Worm (Caenorhabditis elegans) whole organism, late embryonic: ENCODE measurements around the gene B0554.2.

Experiments
- F13H6.1 ChIP-seq: sonication (generic microtip); optimal IDR thresholded peaks from 2 replicates; lab custom pipeline; 2016; ENCODE audit warnings: missing genetic modification characterization, missing compliant biosample characterization
- ceh-34 ChIP-seq: sonication (generic microtip); optimal IDR thresholded peaks from 2 replicates; lab custom pipeline; 2016; ENCODE audit warnings: mild to moderate bottlenecking, missing genetic modification characterization, missing compliant biosample characterization
- dve-1 ChIP-seq: sonication (generic microtip); optimal IDR thresholded peaks from 2 replicates; lab custom pipeline; 2017; ENCODE audit warnings: antibody characterized with exemption, mild to moderate bottlenecking, missing genetic modification characterization, missing compliant biosample characterization
- elt-2 ChIP-seq: sonication (generic microtip); optimal IDR thresholded peaks from 2 replicates; lab custom pipeline; 2016; ENCODE audit warnings: missing genetic modification reagents, missing genetic modification characterization, missing compliant biosample characterization
- gmeb-2 ChIP-seq: sonication (generic microtip); optimal IDR thresholded peaks from 2 replicates; lab custom pipeline; 2016; ENCODE audit warnings: missing genetic modification characterization, inconsistent platforms, missing compliant biosample characterization
- hlh-30 ChIP-seq: sonication (generic microtip); optimal IDR thresholded peaks from 2 replicates; lab custom pipeline; 2017; ENCODE audit warnings: antibody characterized with exemption, missing genetic modification characterization, missing compliant biosample characterization; ENCODE audit not compliant: insufficient read depth
- mec-3 ChIP-seq: sonication (generic microtip); optimal IDR thresholded peaks from 2 replicates; lab custom pipeline; 2016; ENCODE audit warnings: borderline replicate concordance, missing genetic modification characterization, missing compliant biosample characterization
- nfya-1 ChIP-seq: sonication (generic microtip); optimal IDR thresholded peaks from 2 replicates; lab custom pipeline; 2017; ENCODE audit warnings: missing genetic modification characterization, mild to moderate bottlenecking, missing compliant biosample characterization, antibody characterized with exemption, moderate library complexity
- odd-2 ChIP-seq: sonication (generic microtip); optimal IDR thresholded peaks from 2 replicates; lab custom pipeline; 2017; ENCODE audit warnings: antibody characterized with exemption, mild to moderate bottlenecking, missing genetic modification characterization, missing compliant biosample characterization
- pha-4 ChIP-seq: fragments of 150-350 bp; optimal IDR thresholded peaks from 2 replicates; lab custom pipeline; 2018; ENCODE audit warnings: missing biosample characterization, missing genetic modification reagents, missing genetic modification characterization
- pros-1 ChIP-seq: fragments of 150-350 bp; optimal IDR thresholded peaks from 2 replicates; lab custom pipeline; 2014; ENCODE audit warnings: missing biosample characterization, missing genetic modification reagents, missing genetic modification characterization
- unc-42 ChIP-seq: sonication (generic microtip); optimal IDR thresholded peaks from 2 replicates; lab custom pipeline; 2016; ENCODE audit warnings: missing genotype, missing genetic modification characterization, missing compliant biosample characterization

DNA sequence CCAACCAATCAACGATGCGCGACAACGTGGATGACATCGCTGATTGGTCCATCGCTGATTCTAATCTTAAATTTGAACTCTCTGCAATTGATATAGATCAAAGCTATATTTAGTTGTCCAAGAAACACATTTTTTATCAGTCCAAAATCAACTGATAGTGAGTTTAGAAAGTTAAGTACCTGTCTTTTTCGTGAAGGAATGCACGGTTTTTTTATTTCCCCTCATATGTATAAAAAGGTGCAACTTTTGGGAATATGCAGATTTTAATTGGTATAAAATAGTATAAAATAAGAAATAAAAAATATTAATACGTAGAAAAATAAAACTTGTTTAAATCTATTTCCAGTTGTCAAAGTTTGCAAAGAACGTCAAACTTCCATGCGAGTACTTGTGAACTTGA lies 15.6 kb upstream of the B0554.2 start, which contains the start of gene Y39D8A.1:
- no peak for TF ChIP-seq pros-1 (tag; lab: Kevin White, UChicago)
- TF ChIP-seq pha-4 = no peak
- TF ChIP-seq dve-1 (tag; lab: Kevin White, UChicago) = no peak
- no peak for TF ChIP-seq ceh-34 (tag; lab: Kevin White, UChicago)
- TF ChIP-seq odd-2 (tag; lab: Kevin White, UChicago) = no peak
- no peak for TF ChIP-seq gmeb-2
- TF ChIP-seq nfya-1 (tag; lab: Kevin White, UChicago) = no peak
- no peak for TF ChIP-seq hlh-30 (tag; lab: Kevin White, UChicago)
- TF ChIP-seq elt-2 (tag; lab: Kevin White, UChicago) = no peak
- no peak for TF ChIP-seq mec-3 (tag; lab: Kevin White, UChicago)
- TF ChIP-seq unc-42 (tag; lab: Kevin White, UChicago) = no peak
- TF ChIP-seq F13H6.1 = no peak
